Worm (Caenorhabditis elegans) whole organism, late embryonic: Measurements from ENCODE around the gene str-90.

Source experiments
- C38D4.7 ChIP-seq: fragments of 200-800 bp; sonication (Bioruptor generic); optimal IDR thresholded peaks from 2 replicates; lab custom pipeline; 2018; ENCODE audit warnings: mild to moderate bottlenecking, missing genetic modification characterization, moderate library complexity, missing compliant biosample characterization
- K02D7.2 ChIP-seq: sonication (generic microtip); optimal IDR thresholded peaks from 2 replicates; lab custom pipeline; 2017; ENCODE audit warnings: mild to moderate bottlenecking, missing genetic modification characterization, missing compliant biosample characterization
- ahr-1 ChIP-seq: sonication (generic microtip); optimal IDR thresholded peaks from 2 replicates; lab custom pipeline; 2016; ENCODE audit warnings: missing genetic modification characterization, missing compliant biosample characterization
- ceh-18 ChIP-seq: sonication (generic microtip); optimal IDR thresholded peaks from 2 replicates; lab custom pipeline; 2016; ENCODE audit warnings: missing genetic modification characterization, missing compliant biosample characterization
- ceh-2 ChIP-seq: sonication (generic microtip); optimal IDR thresholded peaks from 2 replicates; lab custom pipeline; 2016; ENCODE audit warnings: missing genotype, missing genetic modification characterization, missing compliant biosample characterization
- ceh-30 ChIP-seq: fragments of 150-350 bp; optimal IDR thresholded peaks from 2 replicates; lab custom pipeline; 2014; ENCODE audit warnings: missing biosample characterization, missing genetic modification characterization
- ceh-31 ChIP-seq: sonication (generic microtip); optimal IDR thresholded peaks from 2 replicates; lab custom pipeline; 2016; ENCODE audit warnings: missing genetic modification characterization, missing compliant biosample characterization
- ceh-34 ChIP-seq: sonication (generic microtip); optimal IDR thresholded peaks from 2 replicates; lab custom pipeline; 2016; ENCODE audit warnings: mild to moderate bottlenecking, missing genetic modification characterization, missing compliant biosample characterization
- ceh-45 ChIP-seq: fragments of 200-800 bp; sonication (Bioruptor generic); IDR thresholded peaks from 2 replicates; pipeline ENCODE4 v1.3.6; 2022; ENCODE audit warnings: missing genetic modification reagents, missing genetic modification characterization, missing compliant biosample characterization
- ceh-48 ChIP-seq: sonication (generic microtip); optimal IDR thresholded peaks from 2 replicates; lab custom pipeline; 2016; ENCODE audit warnings: missing genetic modification characterization, inconsistent platforms, missing compliant biosample characterization
- che-1 ChIP-seq: sonication (generic microtip); optimal IDR thresholded peaks from 2 replicates; lab custom pipeline; 2016; ENCODE audit warnings: mild to moderate bottlenecking, missing genetic modification characterization, missing compliant biosample characterization
- dmd-4 ChIP-seq: sonication (generic microtip); optimal IDR thresholded peaks from 2 replicates; lab custom pipeline; 2016; ENCODE audit warnings: borderline replicate concordance, missing genetic modification characterization, missing compliant biosample characterization
- elt-2 ChIP-seq: sonication (generic microtip); optimal IDR thresholded peaks from 2 replicates; lab custom pipeline; 2016; ENCODE audit warnings: missing genetic modification reagents, missing genetic modification characterization, missing compliant biosample characterization
- ets-4 ChIP-seq: sonication (generic microtip); optimal IDR thresholded peaks from 2 replicates; lab custom pipeline; 2016; ENCODE audit warnings: missing genetic modification characterization, missing compliant biosample characterization
- eyg-1 ChIP-seq: sonication (generic microtip); optimal IDR thresholded peaks from 2 replicates; lab custom pipeline; 2016; ENCODE audit warnings: missing genotype, missing genetic modification characterization, missing compliant biosample characterization
- hlh-15 ChIP-seq: sonication (generic microtip); optimal IDR thresholded peaks from 2 replicates; lab custom pipeline; 2016; ENCODE audit warnings: missing genetic modification characterization, missing compliant biosample characterization
- hlh-30 ChIP-seq: sonication (generic microtip); optimal IDR thresholded peaks from 2 replicates; lab custom pipeline; 2017; ENCODE audit warnings: antibody characterized with exemption, missing genetic modification characterization, missing compliant biosample characterization; ENCODE audit not compliant: insufficient read depth
- lim-6 ChIP-seq: sonication (generic microtip); optimal IDR thresholded peaks from 2 replicates; lab custom pipeline; 2016; ENCODE audit warnings: missing genetic modification characterization, missing compliant biosample characterization
- lin-11 ChIP-seq: fragments of 200-800 bp; sonication (Bioruptor generic); optimal IDR thresholded peaks from 2 replicates; lab custom pipeline; 2018; ENCODE audit warnings: mild to moderate bottlenecking, missing genetic modification characterization, missing compliant biosample characterization
- nfya-1 ChIP-seq: sonication (generic microtip); optimal IDR thresholded peaks from 2 replicates; lab custom pipeline; 2017; ENCODE audit warnings: missing genetic modification characterization, mild to moderate bottlenecking, missing compliant biosample characterization, antibody characterized with exemption, moderate library complexity
- pag-3 ChIP-seq: sonication (generic microtip); optimal IDR thresholded peaks from 2 replicates; lab custom pipeline; 2016; ENCODE audit warnings: missing compliant biosample characterization, missing genetic modification characterization, borderline replicate concordance
- pha-2 ChIP-seq: sonication (generic microtip); optimal IDR thresholded peaks from 2 replicates; lab custom pipeline; 2017; ENCODE audit warnings: mild to moderate bottlenecking, missing genetic modification characterization, missing compliant biosample characterization
- pha-4 ChIP-seq: fragments of 150-350 bp; optimal IDR thresholded peaks from 2 replicates; lab custom pipeline; 2018; ENCODE audit warnings: missing biosample characterization, missing genetic modification reagents, missing genetic modification characterization
- pqm-1 ChIP-seq: sonication (generic microtip); optimal IDR thresholded peaks from 2 replicates; lab custom pipeline; 2016; ENCODE audit warnings: missing genetic modification characterization, missing compliant biosample characterization
- pros-1 ChIP-seq: fragments of 150-350 bp; optimal IDR thresholded peaks from 2 replicates; lab custom pipeline; 2014; ENCODE audit warnings: missing biosample characterization, missing genetic modification reagents, missing genetic modification characterization
- sdc-2 ChIP-seq: sonication (generic microtip); optimal IDR thresholded peaks from 2 replicates; lab custom pipeline; 2016; ENCODE audit warnings: missing genotype, missing genetic modification characterization, missing compliant biosample characterization
- sox-2 ChIP-seq: fragments of 200-800 bp; sonication (Bioruptor generic); IDR thresholded peaks from 2 replicates; pipeline ENCODE4 v1.3.6; 2022; ENCODE audit warnings: missing genetic modification reagents, missing genetic modification characterization, missing compliant biosample characterization
- sox-4 ChIP-seq: sonication (generic microtip); optimal IDR thresholded peaks from 2 replicates; lab custom pipeline; 2017; ENCODE audit warnings: mild to moderate bottlenecking, missing genetic modification characterization, inconsistent platforms, missing compliant biosample characterization
- tbx-2 ChIP-seq: sonication (generic microtip); optimal IDR thresholded peaks from 2 replicates; lab custom pipeline; 2016; ENCODE audit warnings: missing genetic modification characterization, missing compliant biosample characterization
- unc-3 ChIP-seq, 2 experiments: fragments of 200-800 bp in 1 of 2; sonication (Bioruptor generic) in 1 of 2; sonication (generic microtip) in 1 of 2; conservative IDR thresholded peaks in 1 of 2; optimal IDR thresholded peaks in 1 of 2; 2 replicates each; pipeline versions ENCODE4 v1.3.6 to Lab custom; 2016 to 2022; ENCODE audit warnings: missing compliant biosample characterization in 2 of 2, missing genetic modification characterization in 2 of 2, missing genetic modification reagents in 1 of 2
- unc-42 ChIP-seq: sonication (generic microtip); optimal IDR thresholded peaks from 2 replicates; lab custom pipeline; 2016; ENCODE audit warnings: missing genotype, missing genetic modification characterization, missing compliant biosample characterization
- unc-55 ChIP-seq: sonication (generic microtip); optimal IDR thresholded peaks from 2 replicates; lab custom pipeline; 2017; ENCODE audit warnings: missing biosample characterization, missing genetic modification reagents, missing genetic modification characterization
- unc-86 ChIP-seq: sonication (generic microtip); optimal IDR thresholded peaks from 2 replicates; lab custom pipeline; 2016; ENCODE audit warnings: missing genetic modification characterization, missing compliant biosample characterization
- zip-5 ChIP-seq: sonication (generic microtip); optimal IDR thresholded peaks from 2 replicates; lab custom pipeline; 2016; ENCODE audit warnings: missing genetic modification characterization, missing compliant biosample characterization

str-90 gene

ce11 chrV:8129252-8129651, 26.2 kb downstream of the str-90 start, which contains the start of gene spr-1:
Gene spr-1 (minus strand): TSS chrV:8129352.
- TF ChIP-seq pqm-1 (tag; lab: Kevin White, UChicago) (no peak), elt-2 (tag; lab: Kevin White, UChicago) (no peak), unc-86 (no peak), lim-6 (no peak)

DNA sequence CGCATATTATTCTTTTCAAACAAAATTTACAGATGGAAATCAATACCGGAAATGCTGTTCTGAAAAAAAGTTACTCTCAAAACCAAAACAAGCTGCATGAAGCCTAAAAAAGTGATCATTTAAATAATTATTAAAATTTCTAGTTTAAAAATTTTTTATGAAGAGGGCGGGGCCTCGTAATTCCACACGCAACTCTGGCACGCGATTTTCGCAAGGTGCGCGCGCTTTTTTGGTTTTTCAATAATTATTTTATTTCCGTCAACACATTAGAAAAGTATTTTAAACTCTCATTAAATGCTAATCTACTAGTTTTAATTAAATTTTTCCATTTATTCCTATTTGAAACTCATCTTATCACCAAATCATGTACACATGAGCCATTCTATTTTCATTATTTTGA, 26.7 kb downstream of the str-90 start:
- TF ChIP-seq ceh-30 (tag; lab: Kevin White, UChicago) (no peak), eyg-1 (tag; lab: Kevin White, UChicago) (no peak), sox-4 (tag; lab: Kevin White, UChicago) (no peak), ceh-31 (no peak), pag-3 (tag; lab: Kevin White, UChicago) (no peak), elt-2 (tag; lab: Kevin White, UChicago) (no peak), tbx-2 (tag; lab: Kevin White, UChicago) (no peak), sdc-2 (tag; lab: Kevin White, UChicago) (no peak), ceh-2 (tag; lab: Kevin White, UChicago) (no peak), che-1 (no peak), K02D7.2 (tag; lab: Kevin White, UChicago) (no peak), pha-2 (tag; lab: Kevin White, UChicago) (no peak), C38D4.7 (GFP tag; lab: Kevin White, UChicago) (no peak), sox-2 (GFP tag; lab: Robert Waterston, UW) (no peak), ahr-1 (tag; lab: Kevin White, UChicago) (no peak), dmd-4 (no peak), lim-6 (no peak), unc-42 (tag; lab: Kevin White, UChicago) (no peak)

DNA sequence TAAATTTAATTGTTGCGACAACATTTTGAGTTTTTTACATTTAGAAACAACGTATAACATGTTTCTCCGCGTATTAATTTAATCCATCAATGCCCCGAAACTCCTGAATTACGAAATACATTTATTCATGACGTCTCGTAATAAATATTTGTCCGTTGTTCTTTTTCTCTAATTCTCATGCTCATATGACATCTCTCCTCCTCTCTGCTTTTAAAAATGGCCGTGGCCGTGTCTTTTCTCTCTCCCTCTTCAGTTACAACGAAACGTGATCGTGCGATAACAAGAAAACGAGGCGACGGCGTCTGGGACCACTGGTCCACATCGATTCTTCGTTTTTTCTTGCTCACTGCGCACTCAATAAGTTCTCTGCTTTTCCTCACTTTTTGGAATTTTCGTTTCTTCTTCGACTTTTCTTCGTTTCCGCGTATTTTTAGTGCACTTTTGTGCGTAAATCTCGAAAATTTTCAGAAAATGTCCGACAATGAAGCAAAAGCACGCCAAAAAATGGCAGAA, 27.1 kb downstream of the str-90 start, which contains the start of gene snap-1:
Gene snap-1 (plus strand): TSS at position 463 of the 513 bp plus-strand sequence.
- TF ChIP-seq nfya-1 (peak; percentile 26), pros-1 (peak; percentile 8), ceh-34 (tag; lab: Kevin White, UChicago) (peak; percentile 21), hlh-30 (peak; percentile 77), unc-3 (GFP tag; conservative IDR thresholded peaks at IDR 0.05; lab: Robert Waterston, UW) (no peak), unc-3 (tag; optimal IDR thresholded peaks at IDR 0.05; lab: Kevin White, UChicago) (no peak), hlh-15 (no peak), K02D7.2 (tag; lab: Kevin White, UChicago) (no peak), unc-42 (tag; lab: Kevin White, UChicago) (peak; percentile 76), ceh-48 (tag; lab: Kevin White, UChicago) (peak; percentile 48), ceh-45 (GFP tag; lab: Robert Waterston, UW) (no peak), ceh-18 (tag; lab: Kevin White, UChicago) (peak; percentile 9), tbx-2 (tag; lab: Kevin White, UChicago) (peak; percentile 4), unc-55 (GFP tag; lab: Kevin White, UChicago) (peak; percentile 72), pha-4 (tag; lab: Kevin White, UChicago) (no peak), pag-3 (tag; lab: Kevin White, UChicago) (no peak), lin-11 (tag; lab: Kevin White, UChicago) (no peak), ceh-31 (peak; percentile 41), zip-5 (no peak)
- TF ChIP-seq, all 69 proteins: peak for 10

- no peak for TF ChIP-seq ets-4 (tag; lab: Kevin White, UChicago)
- no peak for TF ChIP-seq ceh-34 (tag; lab: Kevin White, UChicago)
- TF ChIP-seq ceh-2 (tag; lab: Kevin White, UChicago) = no peak
- no peak for TF ChIP-seq lim-6
Observed at ce11 chrV:8130812-8131211, 27.8 kb downstream of the str-90 start.
